Fruit fly (Drosophila melanogaster): ENCODE measurements around the gene PpD3.

dm6 chr3R:9701897-9702296, 45.8 kb upstream of the PpD3 start:
- TF ChIP-seq CG8478 (optimal IDR thresholded peaks at IDR 0.05) (no peak), CTCF (optimal IDR thresholded peaks at IDR 0.05) (no peak)

Data from S2 (cell line).